Worm (Caenorhabditis elegans) whole organism, L4 larva: Measurements from ENCODE around the gene F56D6.18.

ENCODE experiments used
- F26F4.8 ChIP-seq: fragments of 200-800 bp; sonication (Bioruptor generic); conservative IDR thresholded peaks from 2 replicates; pipeline ENCODE4 v1.3.6; 2022; ENCODE audit warnings: missing genetic modification characterization, missing compliant biosample characterization
- F49E8.2 ChIP-seq: sonication (generic microtip); optimal IDR thresholded peaks from 2 replicates; lab custom pipeline; 2016; ENCODE audit warnings: missing compliant biosample characterization, mild to moderate bottlenecking, missing genetic modification characterization, borderline replicate concordance
- R02D3.7 ChIP-seq: fragments of 150-350 bp; sonication (generic microtip); optimal IDR thresholded peaks from 3 replicates; lab custom pipeline; 2014; ENCODE audit warnings: missing biosample characterization, missing genetic modification characterization
- T26A8.4 ChIP-seq: fragments of 200-800 bp; sonication (Bioruptor generic); IDR thresholded peaks from 2 replicates; pipeline ENCODE4 v1.3.6; 2022; ENCODE audit warnings: missing genetic modification characterization, missing compliant biosample characterization
- ZK337.2 ChIP-seq: fragments of 200-800 bp; sonication (Bioruptor generic); IDR thresholded peaks from 2 replicates; pipeline ENCODE4 v1.3.6; 2022; ENCODE audit warnings: missing genetic modification reagents, missing genetic modification characterization, missing compliant biosample characterization
- aha-1 ChIP-seq: fragments of 150-350 bp; peaks from one replicate; lab custom pipeline; 2014; ENCODE audit warnings: missing biosample characterization, missing genetic modification characterization
- ceh-28 ChIP-seq: fragments of 150-350 bp; optimal IDR thresholded peaks from 2 replicates; lab custom pipeline; 2014; ENCODE audit warnings: missing biosample characterization, missing genetic modification reagents, missing genetic modification characterization
- ceh-32 ChIP-seq: sonication (generic microtip); optimal IDR thresholded peaks from 2 replicates; lab custom pipeline; 2016; ENCODE audit warnings: mild to moderate bottlenecking, missing genetic modification characterization, missing compliant biosample characterization; ENCODE audit not compliant: poor library complexity
- ceh-62 ChIP-seq: sonication (generic microtip); optimal IDR thresholded peaks from 2 replicates; lab custom pipeline; 2017; ENCODE audit warnings: missing biosample characterization, missing genetic modification characterization
- ceh-82 ChIP-seq: sonication (generic microtip); optimal IDR thresholded peaks from 2 replicates; lab custom pipeline; 2017; ENCODE audit warnings: missing biosample characterization, missing genetic modification characterization
- ces-1 ChIP-seq: fragments of 150-350 bp; sonication (generic microtip); optimal IDR thresholded peaks from 4 replicates; lab custom pipeline; 2014; ENCODE audit warnings: missing biosample characterization, missing genetic modification reagents, missing genetic modification characterization
- cey-2 ChIP-seq: sonication (generic microtip); optimal IDR thresholded peaks from 3 replicates; lab custom pipeline; 2017; ENCODE audit warnings: missing genetic modification characterization, mild to moderate bottlenecking, missing compliant biosample characterization, antibody characterized with exemption, borderline replicate concordance; ENCODE audit not compliant: insufficient read depth
- daf-16 ChIP-seq, 3 experiments: sonication (generic microtip); optimal IDR thresholded peaks; 2 replicates each; lab custom pipeline; 2016 to 2017; ENCODE audit warnings: missing genetic modification characterization in 3 of 3, missing genetic modification reagents in 3 of 3, mild to moderate bottlenecking in 2 of 3, missing compliant biosample characterization in 2 of 3, missing biosample characterization in 1 of 3, moderate library complexity in 1 of 3
- daf-19 ChIP-seq: fragments of 200-800 bp; sonication (Bioruptor generic); conservative IDR thresholded peaks from 2 replicates; pipeline ENCODE4 v1.3.6; 2022; ENCODE audit warnings: missing genetic modification characterization, missing compliant biosample characterization
- dmd-8 ChIP-seq: fragments of 200-800 bp; sonication (Bioruptor generic); IDR thresholded peaks from 2 replicates; pipeline ENCODE4 v1.3.6; 2022; ENCODE audit warnings: missing genetic modification characterization, missing compliant biosample characterization
- fkh-10 ChIP-seq: fragments of 150-350 bp; optimal IDR thresholded peaks from 2 replicates; lab custom pipeline; 2014; ENCODE audit warnings: missing biosample characterization, missing genetic modification reagents, missing genetic modification characterization
- fos-1 ChIP-seq: fragments of 150-350 bp; optimal IDR thresholded peaks from 2 replicates; lab custom pipeline; 2014; ENCODE audit warnings: missing biosample characterization, missing genetic modification characterization
- hif-1 ChIP-seq, 2 experiments: sonication (generic microtip); optimal IDR thresholded peaks; 2 replicates each; lab custom pipeline; 2016 to 2017; ENCODE audit warnings: missing compliant biosample characterization in 2 of 2, missing genetic modification characterization in 2 of 2, missing genetic modification reagents in 2 of 2, missing genotype in 2 of 2, mild to moderate bottlenecking in 1 of 2
- hmg-1.1 ChIP-seq: fragments of 200-800 bp; sonication (Bioruptor generic); IDR thresholded peaks from 2 replicates; pipeline ENCODE4 v1.3.6; 2022; ENCODE audit warnings: missing genetic modification reagents, missing genetic modification characterization, missing compliant biosample characterization
- lin-1 ChIP-seq: fragments of 200-800 bp; sonication (Bioruptor generic); IDR thresholded peaks from 2 replicates; pipeline ENCODE4 v1.3.6; 2022; ENCODE audit warnings: missing genetic modification reagents, missing genetic modification characterization, missing compliant biosample characterization
- lin-13 ChIP-seq: fragments of 150-350 bp; optimal IDR thresholded peaks from 2 replicates; lab custom pipeline; 2014; ENCODE audit warnings: missing biosample characterization, missing genetic modification reagents, missing genetic modification characterization
- lir-3 ChIP-seq: sonication (generic microtip); optimal IDR thresholded peaks from 2 replicates; lab custom pipeline; 2016; ENCODE audit warnings: mild to moderate bottlenecking, missing genetic modification characterization, missing compliant biosample characterization
- madf-9 ChIP-seq: fragments of 200-800 bp; sonication (Bioruptor generic); conservative IDR thresholded peaks from 2 replicates; pipeline ENCODE4 v1.3.6; 2022; ENCODE audit warnings: missing genetic modification reagents, missing genetic modification characterization, missing compliant biosample characterization
- mdl-1 ChIP-seq, 2 experiments: fragments of 150-350 bp in 1 of 2; sonication (generic microtip) in 1 of 2; optimal IDR thresholded peaks; 2 replicates each; lab custom pipeline; 2014 to 2017; ENCODE audit warnings: missing biosample characterization in 2 of 2, missing genetic modification characterization in 2 of 2
- mes-2 ChIP-seq: sonication (generic microtip); optimal IDR thresholded peaks from 2 replicates; lab custom pipeline; 2016; ENCODE audit warnings: missing genotype, mild to moderate bottlenecking, missing genetic modification characterization, missing compliant biosample characterization; ENCODE audit not compliant: poor library complexity, severe bottlenecking
- mxl-3 ChIP-seq: fragments of 200-800 bp; sonication (Bioruptor generic); optimal IDR thresholded peaks from 2 replicates; lab custom pipeline; 2018; ENCODE audit warnings: mild to moderate bottlenecking, missing genetic modification characterization, missing compliant biosample characterization
- nhr-28 ChIP-seq: fragments of 150-350 bp; optimal IDR thresholded peaks from 2 replicates; lab custom pipeline; 2014; ENCODE audit warnings: missing biosample characterization, missing genetic modification characterization
- nhr-48 ChIP-seq: sonication (generic microtip); optimal IDR thresholded peaks from 2 replicates; lab custom pipeline; 2016; ENCODE audit warnings: mild to moderate bottlenecking, missing genetic modification characterization, missing compliant biosample characterization
- nhr-77 ChIP-seq: fragments of 150-350 bp; optimal IDR thresholded peaks from 2 replicates; lab custom pipeline; 2014; ENCODE audit warnings: missing biosample characterization, missing genetic modification characterization
- pha-4 ChIP-seq, 2 experiments: fragments of 150-350 bp in 1 of 2; fragments of 200-800 bp in 1 of 2; sonication (Bioruptor generic) in 1 of 2; IDR thresholded peaks in 1 of 2; optimal IDR thresholded peaks in 1 of 2; 2 replicates each; pipeline versions ENCODE4 v1.3.6 to Lab custom; 2014 to 2022; ENCODE audit warnings: missing genetic modification characterization in 2 of 2, missing genetic modification reagents in 2 of 2, missing biosample characterization in 1 of 2, missing compliant biosample characterization in 1 of 2
- php-3 ChIP-seq: fragments of 200-800 bp; sonication (Bioruptor generic); IDR thresholded peaks from 2 replicates; pipeline ENCODE4 v1.3.6; 2022; ENCODE audit warnings: missing genetic modification reagents, missing genetic modification characterization, missing compliant biosample characterization
- pqm-1 ChIP-seq: sonication (generic microtip); optimal IDR thresholded peaks from 2 replicates; lab custom pipeline; 2017; ENCODE audit warnings: missing biosample characterization, missing genetic modification characterization
- rbr-2 ChIP-seq: sonication (generic microtip); optimal IDR thresholded peaks from 2 replicates; lab custom pipeline; 2016; ENCODE audit warnings: missing genotype, missing genetic modification characterization, missing compliant biosample characterization
- set-16 ChIP-seq: fragments of 200-800 bp; sonication (Bioruptor generic); IDR thresholded peaks from 2 replicates; pipeline ENCODE4 v1.3.6; 2022; ENCODE audit warnings: missing genetic modification reagents, missing genetic modification characterization, missing compliant biosample characterization
- spr-3 ChIP-seq: fragments of 200-800 bp; sonication (Bioruptor generic); optimal IDR thresholded peaks from 2 replicates; lab custom pipeline; 2018; ENCODE audit warnings: mild to moderate bottlenecking, missing genetic modification characterization, missing compliant biosample characterization
- unc-62 ChIP-seq, 3 experiments: fragments of 150-350 bp in 1 of 3; sonication (generic microtip); optimal IDR thresholded peaks in 2 of 3; peaks in 1 of 3; 1 replicate in 1 of 3; 2 replicates in 2 of 3; lab custom pipeline; 2014 to 2017; ENCODE audit warnings: missing biosample characterization in 3 of 3, missing genetic modification characterization in 3 of 3, missing genetic modification reagents in 3 of 3, missing genotype in 1 of 3
- zfp-2 ChIP-seq: sonication (generic microtip); optimal IDR thresholded peaks from 2 replicates; lab custom pipeline; 2016; ENCODE audit warnings: mild to moderate bottlenecking, missing genetic modification characterization, missing compliant biosample characterization

Gene F56D6.18

DNA sequence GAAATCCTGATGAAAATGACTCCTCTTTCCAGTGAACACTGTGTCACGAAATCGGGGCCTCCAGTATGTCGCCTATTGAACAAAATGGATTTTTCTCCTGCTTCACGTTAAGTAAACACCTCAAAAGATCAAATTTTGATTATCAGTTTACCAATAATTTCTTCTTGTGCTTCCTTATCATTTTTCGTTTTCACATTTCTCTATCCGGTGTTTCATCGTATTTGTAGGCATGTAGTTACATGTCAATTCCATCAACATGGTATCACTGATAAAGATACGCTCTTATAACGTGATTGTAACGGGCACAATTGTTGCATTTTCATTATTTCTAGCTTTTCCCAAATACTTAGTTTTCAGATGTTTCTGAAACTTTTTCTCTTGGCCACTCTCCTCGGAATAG, 32.7 kb upstream of the F56D6.18 start, which contains the start of gene clec-72 (continued):
- TF ChIP-seq F26F4.8 (GFP tag; lab: Robert Waterston, UW) (no peak), spr-3 (GFP tag; lab: Kevin White, UChicago) (no peak), madf-9 (GFP tag; lab: Robert Waterston, UW) (no peak), fkh-10 (GFP tag; lab: Kevin White, UChicago) (no peak), rbr-2 (tag; lab: Kevin White, UChicago) (no peak), pqm-1 (peak; percentile 98), cey-2 (tag; lab: Kevin White, UChicago) (no peak), F49E8.2 (tag; lab: Kevin White, UChicago) (no peak), ceh-32 (no peak), nhr-28 (peak; percentile 99), mdl-1 (tag; optimal IDR thresholded peaks at IDR 0.05; lab: Kevin White, UChicago) (peak in 1 of 2 experiments; percentile 50), nhr-48 (tag; lab: Kevin White, UChicago) (no peak), hif-1 (tag; optimal IDR thresholded peaks at IDR 0.05; lab: Kevin White, UChicago) (no peak), R02D3.7 (no peak), zfp-2 (tag; lab: Kevin White, UChicago) (no peak), unc-62 (GFP tag; optimal IDR thresholded peaks at IDR 0.05 in 1 of 2; lab: Kevin White, UChicago) (peak in 1 of 2 experiments; percentile 51), unc-62 (tag; optimal IDR thresholded peaks at IDR 0.05; lab: Kevin White, UChicago) (no peak), daf-16 (GFP tag; optimal IDR thresholded peaks at IDR 0.05; lab: Kevin White, UChicago) (no peak), daf-16 (tag; optimal IDR thresholded peaks at IDR 0.05; lab: Kevin White, UChicago) (peak; percentile 97), dmd-8 (GFP tag; lab: Robert Waterston, UW) (no peak), ces-1 (GFP tag; lab: Kevin White, UChicago) (no peak), php-3 (peak; percentile 34; the same call in 1 of the 2 replicates), aha-1 (tag; lab: Kevin White, UChicago) (no peak), ceh-82 (no peak), set-16 (GFP tag; lab: Robert Waterston, UW) (no peak), ceh-62 (tag; lab: Kevin White, UChicago) (no peak), mxl-3 (GFP tag; lab: Kevin White, UChicago) (peak; percentile 5), daf-19 (GFP tag; lab: Robert Waterston, UW) (no peak), T26A8.4 (no peak), mes-2 (no peak)

DNA sequence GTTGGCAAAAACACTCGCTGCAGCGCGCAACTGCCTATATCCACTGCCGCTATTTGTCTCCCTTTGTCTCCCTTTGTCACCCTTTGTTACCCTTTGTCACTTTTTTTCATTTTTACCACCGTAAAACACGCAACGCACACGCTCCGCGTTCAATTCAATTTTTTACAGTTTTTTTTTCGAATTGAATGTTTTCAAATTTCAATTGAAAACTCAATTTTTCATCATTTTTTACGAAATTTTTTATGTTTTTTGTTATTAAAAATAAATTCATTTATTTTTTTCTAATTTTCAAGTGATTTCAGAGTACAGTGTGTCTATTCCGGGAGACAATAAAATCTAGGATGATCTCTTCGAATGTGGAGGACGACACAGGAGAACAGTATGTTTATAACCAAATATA, 31.3 kb upstream of the F56D6.18 start, which contains the start of gene Y46C8AL.11:
Gene Y46C8AL.11, plus strand, starts transcription at position 301 of the 400 bp plus-strand sequence.
- TF ChIP-seq lir-3 (tag; lab: Kevin White, UChicago) (no peak), ZK337.2 (GFP tag; lab: Robert Waterston, UW) (no peak), mdl-1 (tag; optimal IDR thresholded peaks at IDR 0.05; lab: Kevin White, UChicago) (no peak), aha-1 (tag; lab: Kevin White, UChicago) (no peak), lin-1 (GFP tag; lab: Robert Waterston, UW) (no peak), F26F4.8 (GFP tag; lab: Robert Waterston, UW) (no peak), ceh-28 (tag; lab: Kevin White, UChicago) (no peak)

DNA sequence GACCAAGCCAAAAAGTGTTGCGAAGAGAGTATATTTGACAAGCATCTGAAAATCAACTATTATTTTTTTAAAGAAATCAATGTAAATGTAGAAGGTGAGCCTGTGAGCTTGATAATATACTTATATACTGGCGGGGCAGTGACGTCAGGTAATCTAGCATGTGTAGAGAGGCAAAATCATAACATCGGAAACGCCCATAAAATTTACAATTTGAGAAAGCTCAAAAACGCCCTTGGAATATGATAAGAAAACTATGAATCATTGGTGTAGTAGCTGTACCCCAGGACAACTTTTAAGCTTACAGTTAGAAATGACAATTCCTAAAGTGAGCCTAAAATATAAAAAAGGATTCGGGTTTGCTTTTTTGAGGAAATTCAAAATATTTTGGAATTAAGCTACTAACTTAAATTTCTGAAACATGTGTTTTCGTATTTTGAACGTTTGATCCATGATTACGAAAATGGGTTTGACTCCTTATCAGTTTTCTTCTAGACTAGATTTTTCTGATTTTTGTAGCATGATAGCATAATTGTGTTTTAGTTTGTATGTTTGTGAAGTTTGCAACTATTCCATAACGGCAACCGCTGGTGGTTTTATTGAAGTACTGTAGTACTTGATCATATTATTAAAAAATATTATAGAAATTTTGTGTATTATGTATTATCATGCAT, 30.0 kb upstream of the F56D6.18 start, which contains the start of gene clec-174:
Gene clec-174, minus strand, starts transcription at position 51 of the 671 bp plus-strand sequence.
- TF ChIP-seq pqm-1 (peak; percentile 6), daf-16 (GFP tag; optimal IDR thresholded peaks at IDR 0.05; lab: Kevin White, UChicago) (no peak), daf-16 (tag; optimal IDR thresholded peaks at IDR 0.05; lab: Kevin White, UChicago) (no peak), hmg-1.1 (GFP tag; lab: Robert Waterston, UW) (no peak), fos-1 (no peak), madf-9 (GFP tag; lab: Robert Waterston, UW) (no peak), unc-62 (GFP tag; optimal IDR thresholded peaks at IDR 0.05 in 1 of 2; lab: Kevin White, UChicago) (peak in 1 of 2 experiments; percentile 35), unc-62 (tag; optimal IDR thresholded peaks at IDR 0.05; lab: Kevin White, UChicago) (no peak), pha-4 (GFP tag; IDR thresholded peaks at IDR 0.05; lab: Robert Waterston, UW) (no peak), pha-4 (tag; optimal IDR thresholded peaks at IDR 0.05; lab: Kevin White, UChicago) (no peak), nhr-77 (tag; lab: Kevin White, UChicago) (peak; percentile 54), lin-13 (GFP tag; lab: Kevin White, UChicago) (no peak), aha-1 (tag; lab: Kevin White, UChicago) (peak; percentile 87), nhr-28 (peak; percentile 87)
- TF ChIP-seq, all 104 proteins: peak for 5
